Worm (Caenorhabditis elegans) whole organism, midembryonic: ENCODE measurements around the gene srh-98.

Experiments
- cog-1 ChIP-seq: sonication (generic microtip); optimal IDR thresholded peaks from 2 replicates; lab custom pipeline; 2016; ENCODE audit warnings: missing genetic modification characterization, missing compliant biosample characterization
- klf-2 ChIP-seq: fragments of 200-800 bp; sonication (Bioruptor generic); conservative IDR thresholded peaks from 2 replicates; pipeline ENCODE4 v1.3.6; 2022; ENCODE audit warnings: missing genetic modification reagents, missing genetic modification characterization, missing compliant biosample characterization
- med-1 ChIP-seq: sonication (generic microtip); optimal IDR thresholded peaks from 2 replicates; lab custom pipeline; 2017; ENCODE audit warnings: missing genetic modification characterization, mild to moderate bottlenecking, missing compliant biosample characterization, antibody characterized with exemption, missing genetic modification reagents; ENCODE audit not compliant: insufficient read depth
- tab-1 ChIP-seq: fragments of 200-800 bp; sonication (Bioruptor generic); IDR thresholded peaks from 2 replicates; pipeline ENCODE4 v1.3.6; 2022; ENCODE audit warnings: missing genetic modification characterization, missing compliant biosample characterization
- ztf-23 ChIP-seq: fragments of 200-800 bp; sonication (Bioruptor generic); IDR thresholded peaks from 2 replicates; pipeline ENCODE4 v1.3.6; 2022; ENCODE audit warnings: missing genetic modification reagents, missing genetic modification characterization, missing compliant biosample characterization
- ztf-29 ChIP-seq: fragments of 200-800 bp; sonication (Bioruptor generic); IDR thresholded peaks from 2 replicates; pipeline ENCODE4 v1.3.6; 2022; ENCODE audit warnings: missing genetic modification reagents, missing genetic modification characterization, missing compliant biosample characterization

ce11 chrV:16233624-16234023 lies 1.9 kb downstream of the srh-98 start, which contains the start of gene clec-233:
- TF ChIP-seq cog-1 (no peak), tab-1 (no peak), ztf-23 (GFP tag; lab: Robert Waterston, UW) (no peak), klf-2 (GFP tag; lab: Robert Waterston, UW) (no peak), med-1 (no peak), ztf-29 (no peak)
